Worm (Caenorhabditis elegans) whole organism, young adult: ENCODE measurements around the gene C17C3.9.

Experiments
- B0035.1 ChIP-seq: sonication (generic microtip); optimal IDR thresholded peaks from 2 replicates; lab custom pipeline; 2016; ENCODE audit warnings: missing genetic modification characterization, mild to moderate bottlenecking, missing compliant biosample characterization, missing genotype, missing genetic modification reagents
- C06A6.2 ChIP-seq: fragments of 200-800 bp; sonication (Bioruptor generic); conservative IDR thresholded peaks from 2 replicates; pipeline ENCODE4 v1.3.6; 2022; ENCODE audit warnings: missing genetic modification characterization, missing compliant biosample characterization
- C17E4.6 ChIP-seq: fragments of 200-800 bp; sonication (Bioruptor generic); IDR thresholded peaks from 2 replicates; pipeline ENCODE4 v1.3.6; 2022; ENCODE audit warnings: missing genetic modification reagents, missing genetic modification characterization, missing compliant biosample characterization
- D2030.7 ChIP-seq: fragments of 200-800 bp; sonication (Bioruptor generic); IDR thresholded peaks from 2 replicates; pipeline ENCODE4 v1.3.6; 2022; ENCODE audit warnings: missing genetic modification reagents, missing genetic modification characterization, missing compliant biosample characterization
- F10E7.11 ChIP-seq: sonication (generic microtip); optimal IDR thresholded peaks from 2 replicates; lab custom pipeline; 2017; ENCODE audit warnings: mild to moderate bottlenecking, missing genetic modification characterization, moderate library complexity, missing compliant biosample characterization
- F33H1.4 ChIP-seq: fragments of 200-800 bp; sonication (Bioruptor generic); IDR thresholded peaks from 2 replicates; pipeline ENCODE4 v1.3.6; 2022; ENCODE audit warnings: missing genetic modification reagents, missing genetic modification characterization, missing compliant biosample characterization
- F39B2.1 ChIP-seq: fragments of 200-800 bp; sonication (Bioruptor generic); IDR thresholded peaks from 2 replicates; pipeline ENCODE4 v1.3.6; 2022; ENCODE audit warnings: missing genetic modification reagents, missing genetic modification characterization, missing compliant biosample characterization
- F52B5.7 ChIP-seq: sonication (generic microtip); optimal IDR thresholded peaks from 2 replicates; lab custom pipeline; 2016; ENCODE audit warnings: mild to moderate bottlenecking, missing genetic modification characterization, missing compliant biosample characterization
- K11D2.4 ChIP-seq: fragments of 200-800 bp; sonication (Bioruptor generic); IDR thresholded peaks from 2 replicates; pipeline ENCODE4 v1.3.6; 2022; ENCODE audit warnings: missing genetic modification reagents, missing genetic modification characterization, missing compliant biosample characterization
- K12H6.12 ChIP-seq: fragments of 200-800 bp; sonication (Bioruptor generic); optimal IDR thresholded peaks from 2 replicates; lab custom pipeline; 2018; ENCODE audit warnings: mild to moderate bottlenecking, missing genetic modification characterization, missing compliant biosample characterization
- Y53F4B.3 ChIP-seq: fragments of 200-800 bp; sonication (Bioruptor generic); IDR thresholded peaks from 2 replicates; pipeline ENCODE4 v1.3.6; 2022; ENCODE audit warnings: missing genetic modification reagents, missing genetic modification characterization, missing compliant biosample characterization
- Y53G8AR.9 ChIP-seq: fragments of 200-800 bp; sonication (Bioruptor generic); conservative IDR thresholded peaks from 2 replicates; pipeline ENCODE4 v1.3.6; 2022; ENCODE audit warnings: missing genetic modification reagents, missing genetic modification characterization, missing compliant biosample characterization
- ama-1 ChIP-seq, 3 experiments: fragments of 150-350 bp in 1 of 3; sonication (generic microtip) in 2 of 3; optimal IDR thresholded peaks; 2 replicates each; lab custom pipeline; 2014 to 2018; ENCODE audit warnings: missing biosample characterization in 2 of 3, missing genetic modification characterization in 2 of 3, missing genetic modification reagents in 2 of 3
- atf-7 ChIP-seq: sonication (generic microtip); optimal IDR thresholded peaks from 2 replicates; lab custom pipeline; 2017; ENCODE audit warnings: mild to moderate bottlenecking, missing genetic modification characterization, missing compliant biosample characterization
- attf-3 ChIP-seq: fragments of 200-800 bp; sonication (Bioruptor generic); conservative IDR thresholded peaks from 2 replicates; pipeline ENCODE4 v1.3.6; 2022; ENCODE audit warnings: missing genetic modification reagents, missing genetic modification characterization, missing compliant biosample characterization
- attf-6 ChIP-seq: fragments of 200-800 bp; sonication (Bioruptor generic); IDR thresholded peaks from 2 replicates; pipeline ENCODE4 v1.3.6; 2022; ENCODE audit warnings: missing genetic modification reagents, missing genetic modification characterization, missing compliant biosample characterization
- bed-1 ChIP-seq: fragments of 200-800 bp; sonication (Bioruptor generic); IDR thresholded peaks from 2 replicates; pipeline ENCODE4 v1.3.6; 2022; ENCODE audit warnings: missing genetic modification reagents, missing genetic modification characterization, missing compliant biosample characterization
- bed-2 ChIP-seq: fragments of 200-800 bp; sonication (Bioruptor generic); IDR thresholded peaks from 2 replicates; pipeline ENCODE4 v1.3.6; 2022; ENCODE audit warnings: missing genetic modification reagents, missing genetic modification characterization, missing compliant biosample characterization
- cebp-1 ChIP-seq, 2 experiments: fragments of 200-800 bp in 1 of 2; sonication (Bioruptor generic) in 1 of 2; sonication (generic microtip) in 1 of 2; IDR thresholded peaks in 1 of 2; optimal IDR thresholded peaks in 1 of 2; 2 replicates each; pipeline versions ENCODE4 v1.3.6 to Lab custom; 2017 to 2022; ENCODE audit warnings: missing compliant biosample characterization in 2 of 2, missing genetic modification characterization in 2 of 2, mild to moderate bottlenecking in 1 of 2, missing genetic modification reagents in 1 of 2, moderate library complexity in 1 of 2
- cebp-2 ChIP-seq: fragments of 200-800 bp; sonication (Bioruptor generic); IDR thresholded peaks from 2 replicates; pipeline ENCODE4 v1.3.6; 2022; ENCODE audit warnings: missing genetic modification characterization, missing compliant biosample characterization
- ceh-79 ChIP-seq: sonication (generic microtip); optimal IDR thresholded peaks from 2 replicates; lab custom pipeline; 2017; ENCODE audit warnings: mild to moderate bottlenecking, missing genetic modification characterization, missing compliant biosample characterization
- chd-7 ChIP-seq: sonication (generic microtip); optimal IDR thresholded peaks from 2 replicates; lab custom pipeline; 2016; ENCODE audit warnings: mild to moderate bottlenecking, missing genetic modification characterization, moderate library complexity, missing compliant biosample characterization
- dox-1 ChIP-seq: fragments of 200-800 bp; sonication (Bioruptor generic); IDR thresholded peaks from 2 replicates; pipeline ENCODE4 v1.3.6; 2022; ENCODE audit warnings: missing genetic modification reagents, missing genetic modification characterization, missing compliant biosample characterization
- dpl-1 ChIP-seq: fragments of 150-350 bp; optimal IDR thresholded peaks from 2 replicates; lab custom pipeline; 2014; ENCODE audit warnings: missing biosample characterization, missing genetic modification reagents, missing genetic modification characterization
- egl-44 ChIP-seq: fragments of 200-800 bp; sonication (Bioruptor generic); IDR thresholded peaks from 2 replicates; pipeline ENCODE4 v1.3.6; 2022; ENCODE audit warnings: missing genetic modification reagents, missing genetic modification characterization, missing compliant biosample characterization
- ekl-4 ChIP-seq: fragments of 200-800 bp; sonication (Bioruptor generic); IDR thresholded peaks from 2 replicates; pipeline ENCODE4 v1.3.6; 2022; ENCODE audit warnings: missing genetic modification reagents, missing genetic modification characterization, missing compliant biosample characterization
- fkh-3 ChIP-seq: sonication (generic microtip); optimal IDR thresholded peaks from 2 replicates; lab custom pipeline; 2016; ENCODE audit warnings: mild to moderate bottlenecking, missing genetic modification characterization, missing compliant biosample characterization
- gei-17 ChIP-seq: fragments of 200-800 bp; sonication (Bioruptor generic); optimal IDR thresholded peaks from 2 replicates; lab custom pipeline; 2018; ENCODE audit warnings: mild to moderate bottlenecking, missing genetic modification characterization, missing compliant biosample characterization
- hmg-20 ChIP-seq: fragments of 200-800 bp; sonication (Bioruptor generic); IDR thresholded peaks from 2 replicates; pipeline ENCODE4 v1.3.6; 2022; ENCODE audit warnings: missing genetic modification reagents, missing genetic modification characterization, missing compliant biosample characterization
- let-607 ChIP-seq, 2 experiments: fragments of 200-800 bp in 1 of 2; sonication (Bioruptor generic) in 1 of 2; sonication (generic microtip) in 1 of 2; optimal IDR thresholded peaks; 2 replicates each; lab custom pipeline; 2016 to 2018; ENCODE audit warnings: mild to moderate bottlenecking in 2 of 2, missing compliant biosample characterization in 2 of 2, missing genetic modification characterization in 2 of 2, moderate library complexity in 2 of 2, missing genotype in 1 of 2
- lin-26 ChIP-seq: fragments of 200-800 bp; sonication (Bioruptor generic); IDR thresholded peaks from 2 replicates; pipeline ENCODE4 v1.3.6; 2022; ENCODE audit warnings: missing genetic modification reagents, missing genetic modification characterization, missing compliant biosample characterization
- madf-3 ChIP-seq: fragments of 200-800 bp; sonication (Bioruptor generic); IDR thresholded peaks from 2 replicates; pipeline ENCODE4 v1.3.6; 2022; ENCODE audit warnings: missing genetic modification reagents, missing genetic modification characterization, missing compliant biosample characterization
- madf-6 ChIP-seq: fragments of 200-800 bp; sonication (Bioruptor generic); IDR thresholded peaks from 2 replicates; pipeline ENCODE4 v1.3.6; 2022; ENCODE audit warnings: missing genetic modification reagents, missing genetic modification characterization, missing compliant biosample characterization
- madf-8 ChIP-seq: fragments of 200-800 bp; sonication (Bioruptor generic); conservative IDR thresholded peaks from 2 replicates; pipeline ENCODE4 v1.3.6; 2022; ENCODE audit warnings: missing genetic modification reagents, missing genetic modification characterization, missing compliant biosample characterization
- mcd-1 ChIP-seq: fragments of 200-800 bp; sonication (Bioruptor generic); IDR thresholded peaks from 2 replicates; pipeline ENCODE4 v1.3.6; 2022; ENCODE audit warnings: missing genetic modification reagents, missing genetic modification characterization, missing compliant biosample characterization
- nhr-179 ChIP-seq: sonication (generic microtip); optimal IDR thresholded peaks from 2 replicates; lab custom pipeline; 2016; ENCODE audit warnings: mild to moderate bottlenecking, missing genetic modification characterization, missing compliant biosample characterization
- nhr-27 ChIP-seq: fragments of 200-800 bp; sonication (Bioruptor generic); optimal IDR thresholded peaks from 2 replicates; lab custom pipeline; 2018; ENCODE audit warnings: mild to moderate bottlenecking, missing genetic modification characterization, moderate library complexity, missing compliant biosample characterization
- nhr-80 ChIP-seq: sonication (generic microtip); optimal IDR thresholded peaks from 2 replicates; lab custom pipeline; 2016; ENCODE audit warnings: missing genetic modification characterization, missing compliant biosample characterization
- nhr-90 ChIP-seq: sonication (generic microtip); optimal IDR thresholded peaks from 2 replicates; lab custom pipeline; 2016; ENCODE audit warnings: missing genotype, mild to moderate bottlenecking, missing genetic modification characterization, missing compliant biosample characterization
- pbrm-1 ChIP-seq: fragments of 200-800 bp; sonication (Bioruptor generic); IDR thresholded peaks from 2 replicates; pipeline ENCODE4 v1.3.6; 2022; ENCODE audit warnings: missing genetic modification reagents, missing genetic modification characterization, missing compliant biosample characterization
- repo-1 ChIP-seq: sonication (generic microtip); optimal IDR thresholded peaks from 2 replicates; lab custom pipeline; 2017; ENCODE audit warnings: mild to moderate bottlenecking, missing genetic modification characterization, missing compliant biosample characterization
- sdz-38 ChIP-seq: sonication (generic microtip); optimal IDR thresholded peaks from 2 replicates; lab custom pipeline; 2016; ENCODE audit warnings: missing genotype, missing genetic modification characterization, missing compliant biosample characterization
- snpc-1.3 ChIP-seq: sonication (generic microtip); optimal IDR thresholded peaks from 2 replicates; lab custom pipeline; 2017; ENCODE audit warnings: missing genetic modification characterization, mild to moderate bottlenecking, missing compliant biosample characterization, antibody characterized with exemption, moderate library complexity, missing genotype, missing genetic modification reagents; ENCODE audit not compliant: insufficient read depth
- somi-1 ChIP-seq: fragments of 200-800 bp; sonication (Bioruptor generic); optimal IDR thresholded peaks from 2 replicates; lab custom pipeline; 2018; ENCODE audit warnings: mild to moderate bottlenecking, missing genetic modification characterization, missing compliant biosample characterization
- zim-3 ChIP-seq: sonication (generic microtip); optimal IDR thresholded peaks from 2 replicates; lab custom pipeline; 2017; ENCODE audit warnings: mild to moderate bottlenecking, missing genetic modification characterization, moderate library complexity, missing compliant biosample characterization
- ztf-25 ChIP-seq: fragments of 200-800 bp; sonication (Bioruptor generic); IDR thresholded peaks from 2 replicates; pipeline ENCODE4 v1.3.6; 2022; ENCODE audit warnings: missing genetic modification reagents, missing genetic modification characterization, missing compliant biosample characterization
- ztf-26 ChIP-seq: sonication (generic microtip); optimal IDR thresholded peaks from 2 replicates; lab custom pipeline; 2017; ENCODE audit warnings: missing genetic modification characterization, missing compliant biosample characterization

The C17C3.9 gene

DNA sequence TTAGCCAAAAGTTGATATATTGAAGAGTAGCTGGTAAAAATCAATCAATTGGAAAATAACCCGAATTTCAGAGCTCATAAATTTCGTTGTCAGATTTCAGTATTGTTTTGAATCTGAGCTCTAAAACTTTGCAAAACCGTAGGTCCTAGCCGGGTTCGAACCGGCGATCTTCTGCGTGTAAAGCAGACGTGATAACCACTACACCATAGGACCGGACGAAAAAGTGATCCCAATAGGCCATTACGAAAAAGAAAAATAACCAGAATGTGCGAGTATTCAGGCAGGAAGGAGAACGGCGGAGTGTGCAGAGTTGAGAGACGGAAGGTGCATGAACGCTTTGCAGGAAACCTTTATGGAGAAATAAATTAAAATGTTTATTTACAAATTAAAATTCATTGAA is 45.0 kb upstream of the C17C3.9 start (continued):
- no peak for TF ChIP-seq ceh-79 (tag; lab: Kevin White, UChicago)
- no peak for TF ChIP-seq C17E4.6 (GFP tag; lab: Robert Waterston, UW)
- TF ChIP-seq F39B2.1 (GFP tag; lab: Robert Waterston, UW) = no peak
- TF ChIP-seq madf-8 (GFP tag; lab: Robert Waterston, UW) = no peak
- no peak for TF ChIP-seq F10E7.11
- TF ChIP-seq Y53F4B.3 (GFP tag; lab: Robert Waterston, UW) = 0 out of 2 replicates have a peak, but pooled peaks have one; percentile 30
- TF ChIP-seq nhr-90 (tag; lab: Kevin White, UChicago) = peak; percentile 66
- TF ChIP-seq ztf-25 (GFP tag; lab: Robert Waterston, UW) = no peak
- no peak for TF ChIP-seq gei-17
- TF ChIP-seq madf-3 = no peak
- no peak for TF ChIP-seq bed-2
- peak; percentile 80 for TF ChIP-seq snpc-1.3
- peak; percentile 27; the same call in 1 of the 2 replicates for TF ChIP-seq F33H1.4 (GFP tag; lab: Robert Waterston, UW)
- no peak for TF ChIP-seq nhr-179 (tag; lab: Kevin White, UChicago)

ce11 chrII:5574925-5575324 is 42.8 kb upstream of the C17C3.9 start:
- TF ChIP-seq somi-1 (GFP tag; lab: Kevin White, UChicago) (no peak), C06A6.2 (GFP tag; lab: Robert Waterston, UW) (0 out of 2 replicates have a peak, but pooled peaks have one; percentile 26), gei-17 (peak; percentile 55), ztf-26 (no peak), F52B5.7 (tag; lab: Kevin White, UChicago) (peak; percentile 62), Y53G8AR.9 (GFP tag; lab: Robert Waterston, UW) (peak; percentile 81; the same call in 1 of the 2 replicates), ama-1 (optimal IDR thresholded peaks at IDR 0.05; lab: Kevin White, UChicago) (peak; percentile 33), ama-1 (GFP tag; optimal IDR thresholded peaks at IDR 0.05; lab: Kevin White, UChicago) (no peak), attf-6 (GFP tag; lab: Robert Waterston, UW) (no peak), pbrm-1 (GFP tag; lab: Robert Waterston, UW) (peak; percentile 36; the same call in 1 of the 2 replicates), repo-1 (tag; lab: Kevin White, UChicago) (peak; percentile 86), bed-1 (0 out of 2 replicates have a peak, but pooled peaks have one; percentile 47), lin-26 (GFP tag; lab: Robert Waterston, UW) (peak; percentile 37; the same call in 1 of the 2 replicates), egl-44 (GFP tag; lab: Robert Waterston, UW) (no peak), sdz-38 (no peak), madf-6 (GFP tag; lab: Robert Waterston, UW) (peak; percentile 33), nhr-27 (tag; lab: Kevin White, UChicago) (no peak), mcd-1 (GFP tag; lab: Robert Waterston, UW) (peak; percentile 38; the same call in 1 of the 2 replicates), cebp-2 (GFP tag; lab: Robert Waterston, UW) (no peak), zim-3 (tag; lab: Kevin White, UChicago) (peak; percentile 42), D2030.7 (GFP tag; lab: Robert Waterston, UW) (no peak), attf-3 (GFP tag; lab: Robert Waterston, UW) (no peak), let-607 (tag; optimal IDR thresholded peaks at IDR 0.05; lab: Kevin White, UChicago) (peak; percentile 49 to 76), ekl-4 (GFP tag; lab: Robert Waterston, UW) (peak; percentile 73; the same call in 1 of the 2 replicates), nhr-80 (no peak), chd-7 (tag; lab: Kevin White, UChicago) (peak; percentile 70), fkh-3 (tag; lab: Kevin White, UChicago) (peak; percentile 41), hmg-20 (GFP tag; lab: Robert Waterston, UW) (0 out of 2 replicates have a peak, but pooled peaks have one; percentile 2), atf-7 (tag; lab: Kevin White, UChicago) (peak; percentile 70), cebp-1 (GFP tag; IDR thresholded peaks at IDR 0.05; lab: Robert Waterston, UW) (no peak), cebp-1 (tag; optimal IDR thresholded peaks at IDR 0.05; lab: Kevin White, UChicago) (peak; percentile 40), dpl-1 (GFP tag; lab: Kevin White, UChicago) (no peak), madf-3 (peak; percentile 67; the same call in 1 of the 2 replicates), K11D2.4 (no peak), K12H6.12 (tag; lab: Kevin White, UChicago) (peak; percentile 20), B0035.1 (tag; lab: Kevin White, UChicago) (no peak), dox-1 (GFP tag; lab: Robert Waterston, UW) (peak; percentile 45; the same call in 1 of the 2 replicates)
